Worm (Caenorhabditis elegans) whole organism, early embryonic: ENCODE measurements around the gene pgp-8.

Source experiments
- B0310.2 ChIP-seq: sonication (generic microtip); optimal IDR thresholded peaks from 2 replicates; lab custom pipeline; 2016; ENCODE audit warnings: mild to moderate bottlenecking, missing genetic modification characterization, missing compliant biosample characterization
- F13C5.2 ChIP-seq: sonication (generic microtip); optimal IDR thresholded peaks from 2 replicates; lab custom pipeline; 2017; ENCODE audit warnings: mild to moderate bottlenecking, missing genetic modification characterization, inconsistent platforms, missing compliant biosample characterization
- aly-1 ChIP-seq: sonication (generic microtip); optimal IDR thresholded peaks from 2 replicates; lab custom pipeline; 2016; ENCODE audit warnings: missing genetic modification characterization, missing compliant biosample characterization
- ama-1 ChIP-seq: fragments of 150-350 bp; optimal IDR thresholded peaks from 2 replicates; lab custom pipeline; 2014
- ceh-13 ChIP-seq: fragments of 200-800 bp; sonication (Bioruptor generic); optimal IDR thresholded peaks from 2 replicates; lab custom pipeline; 2018; ENCODE audit warnings: mild to moderate bottlenecking, missing genetic modification characterization, missing compliant biosample characterization
- ceh-36 ChIP-seq: sonication (generic microtip); optimal IDR thresholded peaks from 2 replicates; lab custom pipeline; 2016; ENCODE audit warnings: missing genetic modification characterization, inconsistent platforms, missing compliant biosample characterization
- ets-7 ChIP-seq: sonication (generic microtip); optimal IDR thresholded peaks from 2 replicates; lab custom pipeline; 2016; ENCODE audit warnings: missing genotype, missing genetic modification characterization, missing compliant biosample characterization
- flt-1 ChIP-seq: fragments of 200-800 bp; sonication (Bioruptor generic); IDR thresholded peaks from 2 replicates; pipeline ENCODE4 v1.3.6; 2022; ENCODE audit warnings: missing genetic modification characterization, missing compliant biosample characterization
- hmbx-1 ChIP-seq: sonication (generic microtip); optimal IDR thresholded peaks from 2 replicates; lab custom pipeline; 2016; ENCODE audit warnings: mild to moderate bottlenecking, missing genetic modification characterization, missing compliant biosample characterization
- hmg-4 ChIP-seq: fragments of 200-800 bp; sonication (Bioruptor generic); optimal IDR thresholded peaks from 2 replicates; lab custom pipeline; 2018; ENCODE audit warnings: mild to moderate bottlenecking, missing genetic modification characterization, missing compliant biosample characterization
- hnd-1 ChIP-seq: sonication (generic microtip); optimal IDR thresholded peaks from 2 replicates; lab custom pipeline; 2016; ENCODE audit warnings: missing genetic modification characterization, missing compliant biosample characterization
- pes-1 ChIP-seq: fragments of 200-800 bp; sonication (Bioruptor generic); IDR thresholded peaks from 2 replicates; pipeline ENCODE4 v1.3.6; 2022; ENCODE audit warnings: missing genetic modification reagents, missing genetic modification characterization, missing compliant biosample characterization
- scrt-1 ChIP-seq: fragments of 200-800 bp; sonication (Bioruptor generic); IDR thresholded peaks from 2 replicates; pipeline ENCODE4 v1.3.6; 2022; ENCODE audit warnings: missing genetic modification characterization, missing compliant biosample characterization
- sea-1 ChIP-seq: fragments of 200-800 bp; sonication (Bioruptor generic); conservative IDR thresholded peaks from 2 replicates; pipeline ENCODE4 v1.3.6; 2022; ENCODE audit warnings: missing genetic modification characterization, missing compliant biosample characterization
- tbx-11 ChIP-seq: fragments of 200-800 bp; sonication (Bioruptor generic); IDR thresholded peaks from 2 replicates; pipeline ENCODE4 v1.3.6; 2022; ENCODE audit warnings: missing genetic modification characterization, missing compliant biosample characterization
- tbx-37 ChIP-seq: fragments of 200-800 bp; sonication (Bioruptor generic); conservative IDR thresholded peaks from 2 replicates; pipeline ENCODE4 v1.3.6; 2022; ENCODE audit warnings: missing genetic modification reagents, missing genetic modification characterization, missing compliant biosample characterization
- tra-4 ChIP-seq: sonication (generic microtip); optimal IDR thresholded peaks from 2 replicates; lab custom pipeline; 2017; ENCODE audit warnings: missing genetic modification characterization, missing compliant biosample characterization

The pgp-8 gene

DNA sequence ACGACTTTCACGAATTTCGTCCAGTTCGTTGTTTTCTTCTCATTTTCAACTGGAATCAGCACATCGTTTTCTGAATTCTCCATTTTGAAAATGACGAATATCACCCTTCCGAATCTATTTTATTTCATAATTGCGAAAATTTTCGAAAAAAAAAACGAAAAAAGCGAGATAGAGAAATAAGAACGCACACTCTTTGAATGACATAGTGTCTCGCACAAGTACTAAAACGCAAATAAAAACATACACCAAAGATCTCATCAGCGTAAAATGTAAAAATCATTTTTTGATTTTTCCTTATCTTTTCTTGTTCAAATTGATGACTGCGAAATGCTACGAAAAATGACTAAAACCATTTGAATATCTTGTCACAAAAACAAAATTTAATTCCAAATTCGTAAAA is at the start of gene pgp-8:
Gene pgp-8, minus strand, starts transcription at position 101 of the 400 bp plus-strand sequence.
- TF ChIP-seq F13C5.2 (tag; lab: Kevin White, UChicago): no peak
- no peak for TF ChIP-seq ama-1 (lab: Kevin White, UChicago)
- TF ChIP-seq flt-1 (GFP tag; lab: Robert Waterston, UW): no peak
- TF ChIP-seq aly-1 (tag; lab: Kevin White, UChicago): no peak
- no peak for TF ChIP-seq tbx-11 (GFP tag; lab: Robert Waterston, UW)
- TF ChIP-seq hmg-4 (GFP tag; lab: Kevin White, UChicago): no peak
- no peak for TF ChIP-seq hmbx-1 (tag; lab: Kevin White, UChicago)
- no peak for TF ChIP-seq ets-7 (tag; lab: Kevin White, UChicago)
- TF ChIP-seq B0310.2 (tag; lab: Kevin White, UChicago): no peak
- TF ChIP-seq ceh-13 (GFP tag; lab: Kevin White, UChicago): no peak
- no peak for TF ChIP-seq sea-1
- no peak for TF ChIP-seq scrt-1 (GFP tag; lab: Robert Waterston, UW)
- no peak for TF ChIP-seq ceh-36
- TF ChIP-seq tbx-37 (GFP tag; lab: Robert Waterston, UW): no peak
- TF ChIP-seq tra-4 (tag; lab: Kevin White, UChicago): no peak
- TF ChIP-seq pes-1 (GFP tag; lab: Robert Waterston, UW): no peak

DNA sequence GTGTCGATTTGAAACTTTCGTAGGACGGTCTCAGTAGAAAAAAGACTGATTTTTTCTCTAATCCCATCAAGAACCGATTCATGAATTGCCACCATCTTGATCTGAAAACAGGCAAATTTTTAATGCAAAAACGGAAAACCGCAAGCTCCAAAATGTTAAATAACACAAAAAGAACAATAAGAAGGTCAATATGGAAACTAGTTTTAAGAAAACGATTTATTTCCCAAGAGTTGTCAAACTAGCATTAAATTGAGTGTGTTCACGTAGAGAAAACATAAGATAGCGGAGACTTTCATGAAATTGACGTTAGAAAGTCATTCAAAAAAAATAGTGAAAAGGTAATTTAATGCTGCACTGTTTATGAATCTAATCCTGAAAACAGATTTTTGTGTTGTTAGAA is 49.8 kb upstream of the pgp-8 start, which contains the start of gene F47B10.9:
Gene F47B10.9, minus strand, starts transcription at position 101 of the 400 bp plus-strand sequence.
- TF ChIP-seq ets-7 (tag; lab: Kevin White, UChicago) (no peak), sea-1 (no peak), F13C5.2 (tag; lab: Kevin White, UChicago) (no peak), ceh-36 (no peak), flt-1 (GFP tag; lab: Robert Waterston, UW) (no peak), hmg-4 (GFP tag; lab: Kevin White, UChicago) (no peak)

DNA sequence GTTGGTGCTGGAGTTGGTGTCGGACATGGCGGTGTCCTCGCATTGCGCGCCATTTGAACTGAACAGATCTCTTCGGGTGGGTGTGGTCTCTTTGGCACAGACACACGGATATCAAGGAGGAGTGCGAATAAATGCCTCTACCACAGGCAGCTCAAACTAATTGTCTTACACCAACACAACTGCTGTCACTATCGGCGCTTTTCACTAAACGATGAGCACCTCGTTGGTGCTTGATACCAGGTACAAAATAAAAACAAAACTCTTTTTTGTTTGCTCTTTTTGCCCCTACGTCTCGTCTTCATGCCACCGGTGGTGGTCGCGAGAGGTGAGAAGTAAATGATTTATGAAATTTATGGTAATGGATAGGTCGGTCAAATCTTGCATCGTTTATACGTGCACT is 46.5 kb upstream of the pgp-8 start, which contains the start of gene F47B10.8:
Gene F47B10.8, minus strand, starts transcription at position 101 of the 400 bp plus-strand sequence.
- TF ChIP-seq hmbx-1 (tag; lab: Kevin White, UChicago) (no peak), tbx-11 (GFP tag; lab: Robert Waterston, UW) (no peak), ama-1 (lab: Kevin White, UChicago) (no peak), ets-7 (tag; lab: Kevin White, UChicago) (no peak), sea-1 (no peak), hmg-4 (GFP tag; lab: Kevin White, UChicago) (no peak), ceh-13 (GFP tag; lab: Kevin White, UChicago) (no peak), scrt-1 (GFP tag; lab: Robert Waterston, UW) (no peak), pes-1 (GFP tag; lab: Robert Waterston, UW) (no peak), hnd-1 (no peak), B0310.2 (tag; lab: Kevin White, UChicago) (no peak), flt-1 (GFP tag; lab: Robert Waterston, UW) (no peak), tra-4 (tag; lab: Kevin White, UChicago) (no peak), F13C5.2 (tag; lab: Kevin White, UChicago) (no peak), aly-1 (tag; lab: Kevin White, UChicago) (no peak), ceh-36 (no peak), tbx-37 (GFP tag; lab: Robert Waterston, UW) (no peak)

DNA sequence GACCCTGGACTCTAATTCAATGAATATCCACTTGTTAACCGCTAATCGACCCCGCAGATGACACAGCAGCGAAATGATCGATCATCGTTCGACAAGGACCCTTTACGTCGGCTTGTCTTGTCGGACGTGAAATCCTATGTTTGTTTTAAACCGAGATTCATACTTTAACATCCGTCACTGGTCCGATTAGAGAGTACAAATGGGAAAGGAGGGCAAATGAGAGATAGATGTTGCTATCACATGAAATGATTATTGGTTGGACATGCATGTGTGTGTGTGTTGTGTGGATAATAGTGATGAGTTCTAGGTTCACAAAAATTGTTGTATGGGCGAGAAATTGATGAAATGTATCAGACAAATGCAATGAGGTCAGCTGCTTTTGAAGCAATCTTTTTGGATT is 45.4 kb upstream of the pgp-8 start:
- TF ChIP-seq tra-4 (tag; lab: Kevin White, UChicago) (no peak), ets-7 (tag; lab: Kevin White, UChicago) (no peak), ceh-36 (no peak), flt-1 (GFP tag; lab: Robert Waterston, UW) (no peak), scrt-1 (GFP tag; lab: Robert Waterston, UW) (no peak), hnd-1 (no peak), aly-1 (tag; lab: Kevin White, UChicago) (no peak), F13C5.2 (tag; lab: Kevin White, UChicago) (no peak), pes-1 (GFP tag; lab: Robert Waterston, UW) (no peak), sea-1 (no peak), ama-1 (lab: Kevin White, UChicago) (no peak), tbx-37 (GFP tag; lab: Robert Waterston, UW) (no peak), hmbx-1 (tag; lab: Kevin White, UChicago) (no peak), B0310.2 (tag; lab: Kevin White, UChicago) (no peak), tbx-11 (GFP tag; lab: Robert Waterston, UW) (no peak), hmg-4 (GFP tag; lab: Kevin White, UChicago) (no peak), ceh-13 (GFP tag; lab: Kevin White, UChicago) (no peak)

DNA sequence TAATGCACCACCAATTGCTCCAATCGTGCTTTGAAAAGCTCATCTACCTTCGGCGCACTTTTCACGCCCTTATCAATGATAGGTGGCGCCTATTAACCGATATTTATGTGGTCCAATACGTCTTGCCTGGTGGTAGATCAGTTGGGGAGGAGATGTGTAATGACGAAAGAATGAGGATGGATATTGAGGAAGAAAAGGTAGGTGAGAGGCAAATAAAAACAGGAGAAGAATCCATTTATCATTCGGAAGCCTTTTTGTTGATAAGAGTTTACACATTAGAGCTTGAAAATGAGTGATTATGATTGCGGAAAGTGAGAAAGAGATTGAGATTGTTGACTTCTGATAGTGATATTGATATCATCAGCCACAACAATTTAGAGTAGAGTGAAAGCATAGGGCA is 43.2 kb upstream of the pgp-8 start:
- TF ChIP-seq hmbx-1 (tag; lab: Kevin White, UChicago) (no peak), F13C5.2 (tag; lab: Kevin White, UChicago) (no peak), tra-4 (tag; lab: Kevin White, UChicago) (no peak), ceh-13 (GFP tag; lab: Kevin White, UChicago) (no peak), tbx-37 (GFP tag; lab: Robert Waterston, UW) (no peak), scrt-1 (GFP tag; lab: Robert Waterston, UW) (no peak), hnd-1 (no peak), pes-1 (GFP tag; lab: Robert Waterston, UW) (no peak), tbx-11 (GFP tag; lab: Robert Waterston, UW) (no peak), ceh-36 (no peak), flt-1 (GFP tag; lab: Robert Waterston, UW) (no peak), sea-1 (no peak), ets-7 (tag; lab: Kevin White, UChicago) (no peak)

DNA sequence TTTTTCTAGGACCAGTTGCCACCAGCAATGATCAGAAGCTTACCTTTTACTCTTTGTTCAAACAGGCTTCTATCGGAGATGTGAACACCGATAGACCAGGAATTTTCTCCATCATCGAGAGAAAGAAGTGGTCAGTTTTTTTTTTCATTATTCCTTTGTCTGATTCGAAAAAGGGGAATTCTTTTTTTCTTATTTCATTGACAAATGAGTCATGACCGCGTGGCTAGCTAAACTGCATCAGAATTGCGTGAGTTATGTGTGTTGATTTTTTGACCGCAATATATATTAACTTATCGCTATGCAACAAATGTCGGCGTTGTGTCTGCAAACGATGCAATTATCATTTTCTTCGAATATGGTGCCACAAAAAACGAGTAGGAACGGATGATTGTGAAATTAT is 39.2 kb upstream of the pgp-8 start:
- TF ChIP-seq tra-4 (tag; lab: Kevin White, UChicago) (no peak), B0310.2 (tag; lab: Kevin White, UChicago) (no peak), flt-1 (GFP tag; lab: Robert Waterston, UW) (no peak), hnd-1 (no peak), pes-1 (GFP tag; lab: Robert Waterston, UW) (no peak), scrt-1 (GFP tag; lab: Robert Waterston, UW) (no peak), ceh-36 (no peak), ama-1 (lab: Kevin White, UChicago) (no peak), F13C5.2 (tag; lab: Kevin White, UChicago) (no peak), sea-1 (no peak), tbx-37 (GFP tag; lab: Robert Waterston, UW) (no peak), aly-1 (tag; lab: Kevin White, UChicago) (no peak), hmg-4 (GFP tag; lab: Kevin White, UChicago) (no peak)
